Fruit fly (Drosophila melanogaster): ENCODE data around the gene CG14367.

- TF ChIP-seq CG10631 (GFP tag; optimal IDR thresholded peaks at IDR 0.05): no peak
- TF ChIP-seq CG6854 (GFP tag; optimal IDR thresholded peaks at IDR 0.05): no peak
- TF ChIP-seq CG8632 (GFP tag; optimal IDR thresholded peaks at IDR 0.05): no peak
- no peak for TF ChIP-seq Gug (GFP tag; IDR thresholded peaks at IDR 0.05)
- TF ChIP-seq eg (GFP tag; IDR thresholded peaks at IDR 0.05): no peak
- TF ChIP-seq spab (GFP tag; optimal IDR thresholded peaks at IDR 0.05): no peak
- no peak for TF ChIP-seq CG3032 (tag; optimal IDR thresholded peaks at IDR 0.05)
- TF ChIP-seq Lpt (GFP tag; optimal IDR thresholded peaks at IDR 0.05): no peak
These were observed 27.9 kb upstream of the CG14367 start for dm6 chr3R:13665992-13666391.
